Fruit fly (Drosophila melanogaster) S2 (cell line): ENCODE data around the gene Gfat2.

Source experiments
- CG8478 ChIP-seq: fragments of >200 bp; optimal IDR thresholded peaks from 2 replicates; lab custom pipeline; 2018
- CTCF ChIP-seq, 2 experiments: fragments of >200 bp; optimal IDR thresholded peaks; 2 replicates each; lab custom pipeline; 2018

Gfat2 gene

DNA sequence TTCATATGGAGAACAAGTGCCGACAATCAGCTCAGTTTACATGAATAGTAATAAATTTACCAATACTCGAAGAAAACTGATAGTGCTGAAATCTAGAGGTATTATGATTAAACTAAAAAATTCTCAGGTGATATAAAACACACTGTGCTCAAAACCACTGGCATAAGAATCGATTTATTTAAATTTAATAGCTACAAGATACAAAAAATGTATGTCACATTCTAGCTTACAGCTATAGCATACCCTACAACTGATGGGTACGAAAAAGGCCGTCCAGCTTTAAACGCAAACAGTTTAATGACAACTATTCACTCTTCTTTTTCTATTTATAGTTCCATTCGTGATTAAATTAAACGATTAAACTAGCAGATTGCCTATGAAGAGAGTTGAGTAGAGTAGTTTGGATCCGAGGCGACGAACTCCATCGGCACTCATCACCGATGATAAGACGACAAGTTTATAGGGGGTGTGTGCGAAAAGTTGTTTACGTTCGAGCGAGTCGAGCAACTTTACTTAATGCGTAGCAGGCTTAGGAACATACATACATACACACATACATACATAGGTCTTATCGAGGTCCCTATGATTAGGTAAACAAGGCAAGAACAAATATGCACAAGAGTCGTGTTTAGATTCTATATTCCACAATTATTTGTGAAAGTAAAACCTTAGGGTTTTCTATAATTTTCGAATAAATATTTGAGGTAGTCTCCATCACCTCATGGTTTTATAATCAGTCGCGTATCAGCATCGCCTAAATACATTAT lies 10.6 kb downstream of the Gfat2 start:
- TF ChIP-seq CTCF (optimal IDR thresholded peaks at IDR 0.05; lab: Kevin White, UChicago) (no peak), CG8478 (no peak)

dm6 chr3R:28327709-28328467 lies 11.7 kb downstream of the Gfat2 start:
- TF ChIP-seq CTCF (optimal IDR thresholded peaks at IDR 0.05; lab: Kevin White, UChicago) = no peak
- TF ChIP-seq CG8478 = no peak

dm6 chr3R:28327132-28327531 lies 12.4 kb downstream of the Gfat2 start:
- no peak for TF ChIP-seq CG8478
- TF ChIP-seq CTCF (optimal IDR thresholded peaks at IDR 0.05; lab: Kevin White, UChicago) = no peak

dm6 chr3R:28326150-28326965 lies 13.2 kb downstream of the Gfat2 start:
- TF ChIP-seq CTCF (optimal IDR thresholded peaks at IDR 0.05; lab: Kevin White, UChicago) (no peak), CG8478 (no peak)

DNA sequence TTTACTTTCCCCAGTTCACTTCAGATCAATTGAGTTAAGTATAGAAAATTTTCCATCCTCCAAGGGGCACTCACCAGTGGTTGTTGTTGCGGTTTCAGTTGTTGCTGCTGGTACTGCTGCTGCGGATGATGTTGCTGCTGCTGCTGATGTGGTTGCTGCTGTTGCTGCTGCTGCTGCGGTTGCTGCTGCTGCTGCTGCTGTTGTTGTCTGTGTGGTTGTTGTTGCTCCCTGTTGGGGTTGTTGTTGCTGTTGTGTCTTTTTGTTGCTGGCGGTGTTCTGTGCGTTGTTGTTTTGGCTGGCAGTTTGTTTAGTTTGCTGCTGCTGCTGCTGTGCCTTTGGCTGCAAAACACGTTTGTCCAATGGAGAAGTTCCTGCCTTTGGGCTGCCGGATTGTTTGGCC lies 14.2 kb downstream of the Gfat2 start:
- no peak for TF ChIP-seq CTCF (optimal IDR thresholded peaks at IDR 0.05; lab: Kevin White, UChicago)
- no peak for TF ChIP-seq CG8478

DNA sequence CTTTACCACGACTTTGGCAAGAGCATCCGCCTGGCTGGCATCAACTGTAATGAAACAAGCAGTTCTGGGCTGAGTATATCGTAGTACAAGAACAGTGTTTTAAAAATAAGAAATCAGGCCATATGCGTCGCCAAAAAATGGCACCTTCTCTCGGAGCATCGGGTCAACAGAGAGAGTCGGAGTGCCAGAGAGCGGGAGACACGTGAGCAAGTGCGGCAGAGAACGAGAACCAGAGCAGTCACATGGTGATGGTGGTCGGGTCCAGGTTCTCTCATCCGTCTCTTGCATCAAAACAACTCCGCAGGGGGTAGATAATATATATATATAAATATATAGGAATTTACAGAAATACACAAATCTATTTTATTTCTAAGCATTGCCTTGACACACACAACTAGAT lies 14.7 kb downstream of the Gfat2 start:
- no peak for TF ChIP-seq CG8478
- TF ChIP-seq CTCF (optimal IDR thresholded peaks at IDR 0.05; lab: Kevin White, UChicago) = no peak

dm6 chr3R:28323718-28324350 lies 15.7 kb downstream of the Gfat2 start:
- TF ChIP-seq CG8478 (no peak), CTCF (optimal IDR thresholded peaks at IDR 0.05; lab: Kevin White, UChicago) (no peak)

DNA sequence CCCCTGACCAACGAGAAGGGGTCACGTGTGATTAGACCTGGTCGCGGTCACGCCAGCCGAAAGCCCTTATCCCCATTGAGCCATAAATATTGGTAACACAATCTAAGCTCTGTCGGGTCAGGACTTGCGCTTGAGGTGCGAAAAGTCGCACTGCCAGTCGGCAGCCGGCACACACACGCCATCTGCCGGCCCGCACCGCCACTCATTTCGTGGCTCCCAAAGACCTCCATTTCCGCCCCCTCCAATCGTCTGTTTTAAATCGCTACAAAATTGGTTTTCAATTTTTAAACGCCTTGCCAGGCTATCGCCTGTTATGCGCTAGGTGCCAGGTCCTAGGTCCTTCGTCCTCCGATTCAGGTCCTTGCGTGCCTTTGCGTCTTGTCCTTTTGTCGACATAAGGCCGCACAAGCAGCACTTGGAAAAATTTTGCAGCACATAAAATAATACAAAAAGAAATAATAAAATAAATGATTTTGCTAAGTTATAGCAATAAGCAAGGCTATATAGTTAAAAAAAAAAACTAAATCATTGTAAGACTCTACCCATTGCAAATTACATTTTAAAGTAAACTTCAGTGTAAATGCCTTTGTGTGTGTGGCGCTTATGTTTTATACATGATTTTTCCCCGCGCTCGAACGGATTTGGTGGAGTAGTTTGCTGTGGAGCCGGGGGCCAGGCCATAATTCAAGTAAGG lies 22.3 kb downstream of the Gfat2 start:
- TF ChIP-seq CTCF (optimal IDR thresholded peaks at IDR 0.05; lab: Kevin White, UChicago) (peak; percentile 76 to 83), CG8478 (no peak)

DNA sequence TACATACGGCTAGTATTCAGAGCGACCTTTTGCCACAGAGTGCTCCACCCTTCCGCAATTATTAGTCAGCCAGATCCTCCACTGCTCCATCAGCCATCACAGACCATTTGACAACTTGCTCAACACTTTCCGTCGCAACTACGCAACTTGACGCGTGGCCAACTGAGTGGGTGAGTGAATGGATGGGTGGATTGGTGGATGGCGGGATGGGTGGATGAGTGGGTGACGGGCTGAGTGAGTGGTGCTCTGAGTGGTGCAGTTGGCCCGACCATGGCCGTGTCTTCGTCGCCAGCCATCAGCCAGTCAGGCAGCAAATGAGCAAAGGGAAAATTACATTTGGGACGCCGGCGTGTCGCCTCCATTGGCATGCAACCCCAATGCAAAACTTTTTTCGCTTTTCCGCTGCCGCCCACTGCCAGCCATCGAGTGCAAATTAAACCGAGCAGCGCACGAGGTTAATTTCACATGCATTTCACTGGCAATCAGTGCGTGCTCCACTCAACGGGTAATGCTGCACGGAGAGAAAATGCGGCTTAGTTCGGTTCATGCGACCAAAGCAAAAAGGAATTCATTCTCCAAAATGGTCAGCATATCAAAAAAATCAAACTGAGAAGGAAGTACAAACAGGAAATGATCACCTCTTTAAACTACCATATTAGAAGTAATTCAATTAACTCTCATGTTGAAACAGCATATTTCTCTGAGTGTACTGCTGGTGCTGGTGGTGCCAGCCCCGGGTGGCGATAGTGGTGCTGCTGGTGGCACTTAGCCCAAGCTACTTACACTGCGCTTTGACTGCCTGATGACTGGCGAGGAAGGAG lies 31.4 kb downstream of the Gfat2 start:
- no peak for TF ChIP-seq CTCF (optimal IDR thresholded peaks at IDR 0.05; lab: Kevin White, UChicago)
- TF ChIP-seq CG8478 = no peak

dm6 chr3R:28305959-28306358 lies 33.6 kb downstream of the Gfat2 start:
- TF ChIP-seq CG8478 = no peak
- TF ChIP-seq CTCF (optimal IDR thresholded peaks at IDR 0.05; lab: Kevin White, UChicago) = no peak

- TF ChIP-seq CG8478 (no peak), CTCF (optimal IDR thresholded peaks at IDR 0.05; lab: Kevin White, UChicago) (no peak)
These were observed 35.1 kb downstream of the Gfat2 start, which contains the start of gene CG12516 for dm6 chr3R:28304505-28304904. Gene CG12516, minus strand, starts transcription at chr3R:28304605.

- TF ChIP-seq CG8478 (no peak), CTCF (optimal IDR thresholded peaks at IDR 0.05; lab: Kevin White, UChicago) (no peak)
These were observed 42.1 kb downstream of the Gfat2 start for dm6 chr3R:28297513-28297912.

dm6 chr3R:28293748-28294147 lies 45.8 kb downstream of the Gfat2 start, which contains the start of gene UQCR-14L:
Gene UQCR-14L, plus strand, starts transcription at chr3R:28294048.
- no peak for TF ChIP-seq CTCF (optimal IDR thresholded peaks at IDR 0.05; lab: Kevin White, UChicago)

- TF ChIP-seq CTCF (optimal IDR thresholded peaks at IDR 0.05; lab: Kevin White, UChicago) (no peak), CG8478 (no peak)
These were observed 47.1 kb downstream of the Gfat2 start, which contains the start of gene Mst98Cb for dm6 chr3R:28292498-28292897. Gene Mst98Cb, plus strand, starts transcription at chr3R:28292798.
